Worm (Caenorhabditis elegans) whole organism, midembryonic: ENCODE measurements around the gene nhr-100.

ENCODE experiments used
- T22C8.4 ChIP-seq: fragments of 200-800 bp; sonication (Bioruptor generic); IDR thresholded peaks from 2 replicates; pipeline ENCODE4 v1.3.6; 2022; ENCODE audit warnings: missing genetic modification characterization, missing compliant biosample characterization
- flt-1 ChIP-seq: fragments of 200-800 bp; sonication (Bioruptor generic); IDR thresholded peaks from 2 replicates; pipeline ENCODE4 v1.3.6; 2022; ENCODE audit warnings: missing genetic modification characterization, missing compliant biosample characterization
- klf-2 ChIP-seq: fragments of 200-800 bp; sonication (Bioruptor generic); conservative IDR thresholded peaks from 2 replicates; pipeline ENCODE4 v1.3.6; 2022; ENCODE audit warnings: missing genetic modification reagents, missing genetic modification characterization, missing compliant biosample characterization
- med-1 ChIP-seq: sonication (generic microtip); optimal IDR thresholded peaks from 2 replicates; lab custom pipeline; 2017; ENCODE audit warnings: missing genetic modification characterization, mild to moderate bottlenecking, missing compliant biosample characterization, antibody characterized with exemption, missing genetic modification reagents; ENCODE audit not compliant: insufficient read depth
- ref-1 ChIP-seq: fragments of 200-800 bp; sonication (Bioruptor generic); conservative IDR thresholded peaks from 2 replicates; pipeline ENCODE4 v1.3.6; 2022; ENCODE audit warnings: missing genetic modification reagents, missing genetic modification characterization, missing compliant biosample characterization
- tab-1 ChIP-seq: fragments of 200-800 bp; sonication (Bioruptor generic); IDR thresholded peaks from 2 replicates; pipeline ENCODE4 v1.3.6; 2022; ENCODE audit warnings: missing genetic modification characterization, missing compliant biosample characterization
- ztf-23 ChIP-seq: fragments of 200-800 bp; sonication (Bioruptor generic); IDR thresholded peaks from 2 replicates; pipeline ENCODE4 v1.3.6; 2022; ENCODE audit warnings: missing genetic modification reagents, missing genetic modification characterization, missing compliant biosample characterization
- ztf-29 ChIP-seq: fragments of 200-800 bp; sonication (Bioruptor generic); IDR thresholded peaks from 2 replicates; pipeline ENCODE4 v1.3.6; 2022; ENCODE audit warnings: missing genetic modification reagents, missing genetic modification characterization, missing compliant biosample characterization

DNA sequence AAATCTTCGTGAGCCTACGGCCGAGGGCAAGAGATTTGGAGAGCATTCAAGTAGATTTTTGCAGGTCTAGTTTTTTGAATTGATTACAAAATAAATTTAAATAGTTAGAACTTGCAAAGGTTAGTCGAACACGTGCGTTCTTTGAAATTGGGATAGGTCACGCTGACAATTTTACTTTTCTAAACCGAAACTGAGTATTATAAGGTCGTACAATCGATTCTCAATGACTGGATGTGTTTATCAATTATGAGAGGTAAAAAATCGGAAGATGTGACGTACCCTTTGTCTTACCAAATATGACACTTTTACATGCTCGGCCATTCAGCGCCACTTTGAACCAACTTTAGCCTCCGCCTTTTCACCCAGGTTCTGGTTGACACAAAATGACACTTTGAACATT lies 18.3 kb downstream of the nhr-100 start, which contains the start of gene C28D4.5:
- TF ChIP-seq med-1 (GFP tag; lab: Kevin White, UChicago) (no peak), ztf-23 (GFP tag; lab: Robert Waterston, UW) (no peak), ref-1 (no peak), klf-2 (GFP tag; lab: Robert Waterston, UW) (no peak), tab-1 (GFP tag; lab: Robert Waterston, UW) (no peak), flt-1 (GFP tag; lab: Robert Waterston, UW) (no peak), ztf-29 (GFP tag; lab: Robert Waterston, UW) (no peak), T22C8.4 (no peak)
